Worm (Caenorhabditis elegans) whole organism, early embryonic: ENCODE measurements around the gene idpp-15.

Experiments used
- B0310.2 ChIP-seq: sonication (generic microtip); optimal IDR thresholded peaks from 2 replicates; lab custom pipeline; 2016; ENCODE audit warnings: mild to moderate bottlenecking, missing genetic modification characterization, missing compliant biosample characterization
- F13C5.2 ChIP-seq: sonication (generic microtip); optimal IDR thresholded peaks from 2 replicates; lab custom pipeline; 2017; ENCODE audit warnings: mild to moderate bottlenecking, missing genetic modification characterization, inconsistent platforms, missing compliant biosample characterization
- aly-1 ChIP-seq: sonication (generic microtip); optimal IDR thresholded peaks from 2 replicates; lab custom pipeline; 2016; ENCODE audit warnings: missing genetic modification characterization, missing compliant biosample characterization
- ama-1 ChIP-seq: fragments of 150-350 bp; optimal IDR thresholded peaks from 2 replicates; lab custom pipeline; 2014
- ceh-13 ChIP-seq: fragments of 200-800 bp; sonication (Bioruptor generic); optimal IDR thresholded peaks from 2 replicates; lab custom pipeline; 2018; ENCODE audit warnings: mild to moderate bottlenecking, missing genetic modification characterization, missing compliant biosample characterization
- ceh-36 ChIP-seq: sonication (generic microtip); optimal IDR thresholded peaks from 2 replicates; lab custom pipeline; 2016; ENCODE audit warnings: missing genetic modification characterization, inconsistent platforms, missing compliant biosample characterization
- ets-7 ChIP-seq: sonication (generic microtip); optimal IDR thresholded peaks from 2 replicates; lab custom pipeline; 2016; ENCODE audit warnings: missing genotype, missing genetic modification characterization, missing compliant biosample characterization
- flt-1 ChIP-seq: fragments of 200-800 bp; sonication (Bioruptor generic); IDR thresholded peaks from 2 replicates; pipeline ENCODE4 v1.3.6; 2022; ENCODE audit warnings: missing genetic modification characterization, missing compliant biosample characterization
- hmbx-1 ChIP-seq: sonication (generic microtip); optimal IDR thresholded peaks from 2 replicates; lab custom pipeline; 2016; ENCODE audit warnings: mild to moderate bottlenecking, missing genetic modification characterization, missing compliant biosample characterization
- hmg-4 ChIP-seq: fragments of 200-800 bp; sonication (Bioruptor generic); optimal IDR thresholded peaks from 2 replicates; lab custom pipeline; 2018; ENCODE audit warnings: mild to moderate bottlenecking, missing genetic modification characterization, missing compliant biosample characterization
- hnd-1 ChIP-seq: sonication (generic microtip); optimal IDR thresholded peaks from 2 replicates; lab custom pipeline; 2016; ENCODE audit warnings: missing genetic modification characterization, missing compliant biosample characterization
- pes-1 ChIP-seq: fragments of 200-800 bp; sonication (Bioruptor generic); IDR thresholded peaks from 2 replicates; pipeline ENCODE4 v1.3.6; 2022; ENCODE audit warnings: missing genetic modification reagents, missing genetic modification characterization, missing compliant biosample characterization
- scrt-1 ChIP-seq: fragments of 200-800 bp; sonication (Bioruptor generic); IDR thresholded peaks from 2 replicates; pipeline ENCODE4 v1.3.6; 2022; ENCODE audit warnings: missing genetic modification characterization, missing compliant biosample characterization
- sea-1 ChIP-seq: fragments of 200-800 bp; sonication (Bioruptor generic); conservative IDR thresholded peaks from 2 replicates; pipeline ENCODE4 v1.3.6; 2022; ENCODE audit warnings: missing genetic modification characterization, missing compliant biosample characterization
- tbx-11 ChIP-seq: fragments of 200-800 bp; sonication (Bioruptor generic); IDR thresholded peaks from 2 replicates; pipeline ENCODE4 v1.3.6; 2022; ENCODE audit warnings: missing genetic modification characterization, missing compliant biosample characterization
- tbx-37 ChIP-seq: fragments of 200-800 bp; sonication (Bioruptor generic); conservative IDR thresholded peaks from 2 replicates; pipeline ENCODE4 v1.3.6; 2022; ENCODE audit warnings: missing genetic modification reagents, missing genetic modification characterization, missing compliant biosample characterization
- tra-4 ChIP-seq: sonication (generic microtip); optimal IDR thresholded peaks from 2 replicates; lab custom pipeline; 2017; ENCODE audit warnings: missing genetic modification characterization, missing compliant biosample characterization

The idpp-15 gene

DNA sequence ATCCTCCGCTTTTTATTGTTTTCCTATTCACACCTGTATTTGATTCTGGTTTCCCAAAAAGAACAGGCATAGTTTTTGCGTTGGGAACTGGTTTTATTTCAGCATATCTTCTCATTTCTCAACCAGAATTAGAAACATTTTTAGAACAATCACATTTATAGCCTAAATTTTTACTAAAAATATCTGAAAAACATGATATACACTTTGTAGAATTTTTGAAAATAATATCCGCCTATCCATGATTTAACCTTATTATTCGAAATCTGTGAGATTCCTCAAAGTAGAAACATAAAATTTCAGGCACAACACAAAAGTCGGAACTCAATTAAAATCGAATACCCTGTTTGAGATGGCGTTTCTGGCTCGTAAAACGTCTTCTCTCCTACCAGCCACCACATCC lies 36.0 kb downstream of the idpp-15 start, which contains the start of gene acdh-6:
Gene acdh-6, plus strand, starts transcription at position 301 of the 400 bp plus-strand sequence.
- TF ChIP-seq hnd-1 (no peak), tra-4 (tag; lab: Kevin White, UChicago) (no peak), hmg-4 (GFP tag; lab: Kevin White, UChicago) (no peak), tbx-37 (GFP tag; lab: Robert Waterston, UW) (no peak), sea-1 (GFP tag; lab: Robert Waterston, UW) (no peak), scrt-1 (GFP tag; lab: Robert Waterston, UW) (no peak), pes-1 (GFP tag; lab: Robert Waterston, UW) (no peak), tbx-11 (GFP tag; lab: Robert Waterston, UW) (no peak), ets-7 (tag; lab: Kevin White, UChicago) (no peak), ceh-13 (GFP tag; lab: Kevin White, UChicago) (no peak), flt-1 (GFP tag; lab: Robert Waterston, UW) (no peak), F13C5.2 (tag; lab: Kevin White, UChicago) (no peak), ama-1 (lab: Kevin White, UChicago) (no peak)

DNA sequence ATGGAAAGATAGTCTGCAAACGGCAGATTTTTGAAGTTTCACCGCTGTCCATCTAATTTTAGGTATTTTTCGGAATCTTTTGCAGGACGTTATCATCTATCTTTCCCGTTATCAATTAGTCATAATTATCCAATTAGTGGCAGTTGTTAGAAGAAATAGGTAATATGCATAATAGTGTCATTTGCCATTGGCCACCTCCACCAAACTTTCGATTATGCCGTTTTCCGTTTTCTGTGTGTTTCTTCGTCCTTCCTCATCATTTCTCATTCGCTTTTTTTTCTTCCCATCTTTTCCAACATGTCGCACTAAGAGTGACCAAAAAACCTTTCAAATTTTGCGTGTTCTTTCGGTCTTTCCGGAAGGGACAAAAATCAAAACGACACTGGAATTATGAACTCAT lies 39.5 kb downstream of the idpp-15 start:
- no peak for TF ChIP-seq scrt-1 (GFP tag; lab: Robert Waterston, UW)
- TF ChIP-seq ama-1 (lab: Kevin White, UChicago), result no peak
- no peak for TF ChIP-seq hmg-4 (GFP tag; lab: Kevin White, UChicago)
- TF ChIP-seq ets-7 (tag; lab: Kevin White, UChicago), result no peak
- TF ChIP-seq hmbx-1 (tag; lab: Kevin White, UChicago), result no peak
- TF ChIP-seq aly-1, result no peak
- no peak for TF ChIP-seq B0310.2 (tag; lab: Kevin White, UChicago)
- TF ChIP-seq tra-4 (tag; lab: Kevin White, UChicago), result no peak
- no peak for TF ChIP-seq ceh-36 (tag; lab: Kevin White, UChicago)
- TF ChIP-seq tbx-11 (GFP tag; lab: Robert Waterston, UW), result no peak

DNA sequence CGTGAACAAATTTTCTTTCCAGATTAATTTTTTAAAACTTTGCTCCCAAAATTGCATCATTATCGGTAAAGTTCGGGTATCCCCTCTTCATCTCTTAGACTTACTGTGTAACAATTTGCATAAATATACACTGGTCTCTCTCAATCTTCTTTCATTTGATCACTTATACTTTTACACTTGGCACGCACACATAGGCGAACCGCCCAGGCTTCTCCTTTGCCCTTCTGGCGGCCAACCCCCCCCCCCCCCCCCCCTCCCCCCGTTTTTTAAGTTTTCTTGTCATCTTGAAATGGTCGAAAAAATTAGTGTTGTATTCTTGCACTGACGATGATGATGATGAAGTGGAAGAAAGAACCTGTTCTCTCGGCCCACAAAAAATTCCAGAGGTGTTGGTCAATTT lies 45.4 kb downstream of the idpp-15 start:
- TF ChIP-seq flt-1 (GFP tag; lab: Robert Waterston, UW) (no peak), sea-1 (GFP tag; lab: Robert Waterston, UW) (no peak), ceh-36 (tag; lab: Kevin White, UChicago) (no peak), ets-7 (tag; lab: Kevin White, UChicago) (no peak), hmbx-1 (tag; lab: Kevin White, UChicago) (no peak), ceh-13 (GFP tag; lab: Kevin White, UChicago) (no peak), hnd-1 (no peak)

DNA sequence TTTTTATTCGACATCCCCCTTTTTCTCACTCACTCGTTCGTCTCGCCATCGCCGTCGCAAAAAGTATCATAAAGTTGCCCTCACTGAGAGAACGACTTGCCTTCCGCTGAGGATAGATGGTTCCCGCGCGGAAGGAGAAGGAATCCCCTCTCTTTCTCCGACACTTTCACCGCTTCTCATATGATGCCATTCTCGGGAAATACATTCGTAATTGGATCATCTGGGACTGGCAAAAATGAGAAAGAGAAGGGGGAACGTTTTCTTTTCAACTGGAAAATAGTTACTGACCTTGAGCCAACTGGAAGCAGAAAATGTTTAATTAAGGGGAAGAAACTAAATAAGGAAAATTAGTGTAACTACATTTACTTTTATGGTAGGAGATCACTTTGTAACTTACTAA lies 47.0 kb downstream of the idpp-15 start:
- TF ChIP-seq flt-1 (GFP tag; lab: Robert Waterston, UW) (no peak), ets-7 (tag; lab: Kevin White, UChicago) (no peak), ceh-36 (tag; lab: Kevin White, UChicago) (no peak), B0310.2 (tag; lab: Kevin White, UChicago) (no peak), tra-4 (tag; lab: Kevin White, UChicago) (no peak), sea-1 (GFP tag; lab: Robert Waterston, UW) (no peak), hmbx-1 (tag; lab: Kevin White, UChicago) (no peak), ceh-13 (GFP tag; lab: Kevin White, UChicago) (no peak), tbx-11 (GFP tag; lab: Robert Waterston, UW) (no peak), tbx-37 (GFP tag; lab: Robert Waterston, UW) (no peak), hmg-4 (GFP tag; lab: Kevin White, UChicago) (no peak), scrt-1 (GFP tag; lab: Robert Waterston, UW) (no peak), hnd-1 (no peak), aly-1 (no peak), F13C5.2 (tag; lab: Kevin White, UChicago) (no peak), pes-1 (GFP tag; lab: Robert Waterston, UW) (no peak), ama-1 (lab: Kevin White, UChicago) (no peak)

DNA sequence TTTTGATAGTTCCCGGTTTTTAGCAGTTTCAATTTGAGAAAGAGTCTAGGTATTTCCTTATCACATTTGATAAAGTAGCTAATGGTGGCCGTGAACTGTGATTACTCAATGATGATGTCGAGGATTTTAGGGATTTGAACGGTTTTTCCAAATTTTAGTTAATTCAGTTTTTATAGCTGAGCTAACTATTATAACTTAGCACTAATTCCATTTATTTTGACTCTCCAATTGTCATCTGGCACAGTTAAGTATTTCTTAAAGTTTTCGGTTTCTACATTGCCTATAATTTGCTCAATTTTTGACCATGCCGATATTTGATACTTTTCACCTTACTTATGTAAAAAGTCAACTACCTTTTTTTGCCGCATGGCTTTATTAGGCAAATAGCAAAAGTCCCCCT lies 48.4 kb downstream of the idpp-15 start:
- TF ChIP-seq ceh-13 (GFP tag; lab: Kevin White, UChicago) (no peak), tbx-37 (GFP tag; lab: Robert Waterston, UW) (no peak), aly-1 (no peak), ceh-36 (tag; lab: Kevin White, UChicago) (no peak), F13C5.2 (tag; lab: Kevin White, UChicago) (no peak), pes-1 (GFP tag; lab: Robert Waterston, UW) (no peak), ets-7 (tag; lab: Kevin White, UChicago) (no peak), flt-1 (GFP tag; lab: Robert Waterston, UW) (no peak), scrt-1 (GFP tag; lab: Robert Waterston, UW) (no peak), hmbx-1 (tag; lab: Kevin White, UChicago) (no peak), ama-1 (lab: Kevin White, UChicago) (no peak), tra-4 (tag; lab: Kevin White, UChicago) (no peak), hnd-1 (no peak), sea-1 (GFP tag; lab: Robert Waterston, UW) (no peak), B0310.2 (tag; lab: Kevin White, UChicago) (no peak), tbx-11 (GFP tag; lab: Robert Waterston, UW) (no peak), hmg-4 (GFP tag; lab: Kevin White, UChicago) (no peak)

DNA sequence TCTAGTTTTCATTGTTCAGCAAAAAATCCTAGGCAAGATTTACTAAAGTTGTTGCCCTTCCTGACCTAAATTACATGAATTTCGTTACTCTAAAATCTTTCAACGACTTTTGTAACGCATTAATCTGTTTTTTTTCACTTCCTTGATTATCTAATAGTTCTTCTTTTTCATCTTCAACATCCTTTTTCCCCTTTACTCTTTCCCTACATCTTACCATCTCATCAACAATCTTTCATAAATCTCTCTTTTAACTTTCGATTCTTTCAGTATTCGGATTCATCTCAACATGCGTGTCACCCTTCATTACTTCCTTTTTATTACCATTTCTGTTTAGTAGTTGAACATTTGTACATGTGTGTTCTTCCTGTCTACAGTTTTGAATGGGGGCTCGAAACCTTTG lies 49.0 kb downstream of the idpp-15 start:
- TF ChIP-seq sea-1 (GFP tag; lab: Robert Waterston, UW) (no peak), ama-1 (lab: Kevin White, UChicago) (no peak), scrt-1 (GFP tag; lab: Robert Waterston, UW) (no peak), hmg-4 (GFP tag; lab: Kevin White, UChicago) (no peak), ceh-36 (tag; lab: Kevin White, UChicago) (no peak), pes-1 (GFP tag; lab: Robert Waterston, UW) (no peak), tbx-11 (GFP tag; lab: Robert Waterston, UW) (no peak), flt-1 (GFP tag; lab: Robert Waterston, UW) (no peak), ets-7 (tag; lab: Kevin White, UChicago) (no peak), aly-1 (no peak), ceh-13 (GFP tag; lab: Kevin White, UChicago) (no peak), F13C5.2 (tag; lab: Kevin White, UChicago) (no peak), hmbx-1 (tag; lab: Kevin White, UChicago) (no peak), tra-4 (tag; lab: Kevin White, UChicago) (no peak), tbx-37 (GFP tag; lab: Robert Waterston, UW) (no peak), hnd-1 (no peak), B0310.2 (tag; lab: Kevin White, UChicago) (no peak)
